Fruit fly (Drosophila melanogaster): ENCODE results near the gene slmb.

Gene slmb

dm6 chr3R:21071312-21071711 lies 56.0 kb downstream of the slmb start:
- TF ChIP-seq CG1620 (GFP tag; optimal IDR thresholded peaks at IDR 0.05) (no peak), CG7045 (GFP tag; optimal IDR thresholded peaks at IDR 0.05) (no peak), CG12768 (GFP tag; optimal IDR thresholded peaks at IDR 0.05) (no peak), CG5204 (GFP tag; optimal IDR thresholded peaks at IDR 0.05) (no peak), ovo (GFP tag; optimal IDR thresholded peaks at IDR 0.05) (no peak), toe (GFP tag; optimal IDR thresholded peaks at IDR 0.05) (no peak), CG7101 (tag; optimal IDR thresholded peaks at IDR 0.05) (no peak), kay (GFP tag; ENCODE audit: borderline replicate concordance) (no peak)

- TF ChIP-seq kay (GFP tag; ENCODE audit: borderline replicate concordance) (peak; percentile 17), CG12768 (GFP tag; optimal IDR thresholded peaks at IDR 0.05) (no peak)
These were observed 57.5 kb downstream of the slmb start for dm6 chr3R:21069742-21070141.
